Worm (Caenorhabditis elegans) whole organism, early embryonic: ENCODE results near the gene C10A4.1.
A peak's percentile ranks its signal among the peaks of the same experiment; 100 is the strongest.

Experiments used
- B0310.2 ChIP-seq: sonication (generic microtip); optimal IDR thresholded peaks from 2 replicates; lab custom pipeline; 2016; ENCODE audit warnings: mild to moderate bottlenecking, missing genetic modification characterization, missing compliant biosample characterization
- F13C5.2 ChIP-seq: sonication (generic microtip); optimal IDR thresholded peaks from 2 replicates; lab custom pipeline; 2017; ENCODE audit warnings: mild to moderate bottlenecking, missing genetic modification characterization, inconsistent platforms, missing compliant biosample characterization
- aly-1 ChIP-seq: sonication (generic microtip); optimal IDR thresholded peaks from 2 replicates; lab custom pipeline; 2016; ENCODE audit warnings: missing genetic modification characterization, missing compliant biosample characterization
- ama-1 ChIP-seq: fragments of 150-350 bp; optimal IDR thresholded peaks from 2 replicates; lab custom pipeline; 2014
- ceh-13 ChIP-seq: fragments of 200-800 bp; sonication (Bioruptor generic); optimal IDR thresholded peaks from 2 replicates; lab custom pipeline; 2018; ENCODE audit warnings: mild to moderate bottlenecking, missing genetic modification characterization, missing compliant biosample characterization
- ceh-36 ChIP-seq: sonication (generic microtip); optimal IDR thresholded peaks from 2 replicates; lab custom pipeline; 2016; ENCODE audit warnings: missing genetic modification characterization, inconsistent platforms, missing compliant biosample characterization
- ets-7 ChIP-seq: sonication (generic microtip); optimal IDR thresholded peaks from 2 replicates; lab custom pipeline; 2016; ENCODE audit warnings: missing genotype, missing genetic modification characterization, missing compliant biosample characterization
- flt-1 ChIP-seq: fragments of 200-800 bp; sonication (Bioruptor generic); IDR thresholded peaks from 2 replicates; pipeline ENCODE4 v1.3.6; 2022; ENCODE audit warnings: missing genetic modification characterization, missing compliant biosample characterization
- hmbx-1 ChIP-seq: sonication (generic microtip); optimal IDR thresholded peaks from 2 replicates; lab custom pipeline; 2016; ENCODE audit warnings: mild to moderate bottlenecking, missing genetic modification characterization, missing compliant biosample characterization
- hmg-4 ChIP-seq: fragments of 200-800 bp; sonication (Bioruptor generic); optimal IDR thresholded peaks from 2 replicates; lab custom pipeline; 2018; ENCODE audit warnings: mild to moderate bottlenecking, missing genetic modification characterization, missing compliant biosample characterization
- hnd-1 ChIP-seq: sonication (generic microtip); optimal IDR thresholded peaks from 2 replicates; lab custom pipeline; 2016; ENCODE audit warnings: missing genetic modification characterization, missing compliant biosample characterization
- pes-1 ChIP-seq: fragments of 200-800 bp; sonication (Bioruptor generic); IDR thresholded peaks from 2 replicates; pipeline ENCODE4 v1.3.6; 2022; ENCODE audit warnings: missing genetic modification reagents, missing genetic modification characterization, missing compliant biosample characterization
- scrt-1 ChIP-seq: fragments of 200-800 bp; sonication (Bioruptor generic); IDR thresholded peaks from 2 replicates; pipeline ENCODE4 v1.3.6; 2022; ENCODE audit warnings: missing genetic modification characterization, missing compliant biosample characterization
- sea-1 ChIP-seq: fragments of 200-800 bp; sonication (Bioruptor generic); conservative IDR thresholded peaks from 2 replicates; pipeline ENCODE4 v1.3.6; 2022; ENCODE audit warnings: missing genetic modification characterization, missing compliant biosample characterization
- tbx-11 ChIP-seq: fragments of 200-800 bp; sonication (Bioruptor generic); IDR thresholded peaks from 2 replicates; pipeline ENCODE4 v1.3.6; 2022; ENCODE audit warnings: missing genetic modification characterization, missing compliant biosample characterization
- tbx-37 ChIP-seq: fragments of 200-800 bp; sonication (Bioruptor generic); conservative IDR thresholded peaks from 2 replicates; pipeline ENCODE4 v1.3.6; 2022; ENCODE audit warnings: missing genetic modification reagents, missing genetic modification characterization, missing compliant biosample characterization
- tra-4 ChIP-seq: sonication (generic microtip); optimal IDR thresholded peaks from 2 replicates; lab custom pipeline; 2017; ENCODE audit warnings: missing genetic modification characterization, missing compliant biosample characterization

C10A4.1 gene

ce11 chrX:7463637-7464036 is 47.5 kb downstream of the C10A4.1 start, which contains the start of gene sox-2:
Gene sox-2 (minus strand): TSS chrX:7463736.
- TF ChIP-seq ama-1 (lab: Kevin White, UChicago), result no peak
- no peak for TF ChIP-seq flt-1 (GFP tag; lab: Robert Waterston, UW)
- TF ChIP-seq pes-1 (GFP tag; lab: Robert Waterston, UW), result no peak
- no peak for TF ChIP-seq hnd-1
- no peak for TF ChIP-seq tra-4
- TF ChIP-seq ceh-13 (GFP tag; lab: Kevin White, UChicago), result no peak
- no peak for TF ChIP-seq B0310.2
- no peak for TF ChIP-seq hmbx-1 (tag; lab: Kevin White, UChicago)
- no peak for TF ChIP-seq sea-1 (GFP tag; lab: Robert Waterston, UW)
- TF ChIP-seq scrt-1 (GFP tag; lab: Robert Waterston, UW), result no peak
- no peak for TF ChIP-seq F13C5.2 (tag; lab: Kevin White, UChicago)
- TF ChIP-seq aly-1 (tag; lab: Kevin White, UChicago), result no peak
- no peak for TF ChIP-seq hmg-4 (GFP tag; lab: Kevin White, UChicago)
- no peak for TF ChIP-seq tbx-37 (GFP tag; lab: Robert Waterston, UW)
- TF ChIP-seq ets-7 (tag; lab: Kevin White, UChicago), result no peak
- no peak for TF ChIP-seq tbx-11 (GFP tag; lab: Robert Waterston, UW)

ce11 chrX:7464389-7464788 is 48.2 kb downstream of the C10A4.1 start:
- TF ChIP-seq hnd-1, result no peak
- TF ChIP-seq hmg-4 (GFP tag; lab: Kevin White, UChicago), result peak; percentile 58

- TF ChIP-seq tra-4, result no peak
- TF ChIP-seq ceh-13 (GFP tag; lab: Kevin White, UChicago), result no peak
- TF ChIP-seq F13C5.2 (tag; lab: Kevin White, UChicago), result no peak
- TF ChIP-seq hmbx-1 (tag; lab: Kevin White, UChicago), result no peak
- no peak for TF ChIP-seq ceh-36 (tag; lab: Kevin White, UChicago)
- no peak for TF ChIP-seq ets-7 (tag; lab: Kevin White, UChicago)
- TF ChIP-seq tbx-37 (GFP tag; lab: Robert Waterston, UW), result no peak
- no peak for TF ChIP-seq aly-1 (tag; lab: Kevin White, UChicago)
- TF ChIP-seq tbx-11 (GFP tag; lab: Robert Waterston, UW), result no peak
Measured at ce11 chrX:7466682-7467081, 50.5 kb downstream of the C10A4.1 start.
